Worm (Caenorhabditis elegans) whole organism, L2 larva: ENCODE measurements around the gene cthd-1.

ENCODE experiments used
- ZK546.5 ChIP-seq: sonication (generic microtip); optimal IDR thresholded peaks from 2 replicates; lab custom pipeline; 2017; ENCODE audit warnings: missing biosample characterization, missing genetic modification characterization
- aly-2 ChIP-seq: fragments of 150-350 bp; optimal IDR thresholded peaks from 2 replicates; lab custom pipeline; 2014; ENCODE audit warnings: missing biosample characterization, missing genetic modification characterization
- lin-13 ChIP-seq: fragments of 150-350 bp; optimal IDR thresholded peaks from 2 replicates; lab custom pipeline; 2014; ENCODE audit warnings: missing biosample characterization, missing genetic modification reagents, missing genetic modification characterization
- lin-39 ChIP-seq: fragments of 150-350 bp; optimal IDR thresholded peaks from 2 replicates; lab custom pipeline; 2014; ENCODE audit warnings: missing biosample characterization, missing genetic modification reagents, missing genetic modification characterization
- mdl-1 ChIP-seq, 2 experiments: fragments of 150-350 bp in 1 of 2; sonication (generic microtip) in 1 of 2; optimal IDR thresholded peaks; 2 replicates each; lab custom pipeline; 2017; ENCODE audit warnings: missing biosample characterization in 2 of 2, missing genetic modification characterization in 2 of 2
- nhr-11 ChIP-seq: fragments of 150-350 bp; optimal IDR thresholded peaks from 2 replicates; lab custom pipeline; 2014; ENCODE audit warnings: missing biosample characterization, missing genetic modification characterization
- nhr-12 ChIP-seq: fragments of 150-350 bp; optimal IDR thresholded peaks from 2 replicates; lab custom pipeline; 2014; ENCODE audit warnings: missing biosample characterization, missing genetic modification characterization
- skn-1 ChIP-seq: sonication (generic microtip); optimal IDR thresholded peaks from 2 replicates; lab custom pipeline; 2017; ENCODE audit warnings: missing biosample characterization, missing genetic modification characterization
- snpc-4 ChIP-seq: fragments of 150-350 bp; optimal IDR thresholded peaks from 2 replicates; lab custom pipeline; 2014; ENCODE audit warnings: missing biosample characterization, missing genetic modification characterization
- unc-39 ChIP-seq: fragments of 150-350 bp; optimal IDR thresholded peaks from 2 replicates; lab custom pipeline; 2014; ENCODE audit warnings: missing biosample characterization, missing genetic modification characterization
- unc-62 ChIP-seq: fragments of 150-350 bp; optimal IDR thresholded peaks from 2 replicates; lab custom pipeline; 2014; ENCODE audit warnings: missing biosample characterization, missing genetic modification reagents, missing genetic modification characterization
- zag-1 ChIP-seq: fragments of 150-350 bp; optimal IDR thresholded peaks from 2 replicates; lab custom pipeline; 2014; ENCODE audit warnings: missing biosample characterization, missing genetic modification characterization

- TF ChIP-seq aly-2 (tag; lab: Kevin White, UChicago) = no peak
- no peak for TF ChIP-seq unc-39 (tag; lab: Kevin White, UChicago)
- no peak for TF ChIP-seq nhr-12 (tag; lab: Kevin White, UChicago)
- no peak for TF ChIP-seq snpc-4 (tag; lab: Kevin White, UChicago)
- no peak for TF ChIP-seq unc-62 (GFP tag; lab: Kevin White, UChicago)
- TF ChIP-seq mdl-1 (tag; optimal IDR thresholded peaks at IDR 0.05; lab: Kevin White, UChicago) = no peak
- no peak for TF ChIP-seq nhr-11 (tag; lab: Kevin White, UChicago)
- no peak for TF ChIP-seq ZK546.5
- no peak for TF ChIP-seq lin-39
- no peak for TF ChIP-seq lin-13 (GFP tag; lab: Kevin White, UChicago)
- no peak for TF ChIP-seq zag-1 (tag; lab: Kevin White, UChicago)
- TF ChIP-seq skn-1 (tag; lab: Kevin White, UChicago) = no peak
These were observed 45.7 kb upstream of the cthd-1 start for ce11 chrV:9632348-9632747.
